Worm (Caenorhabditis elegans) whole organism, dauer: ENCODE data around the gene lury-1.
"Not testable (repeated sequence)": the region's sequence is repeated elsewhere in the genome, so short reads cannot be mapped to it uniquely, and the experiment has no call there.

ENCODE experiments used
- unc-62 ChIP-seq: sonication (generic microtip); optimal IDR thresholded peaks from 2 replicates; lab custom pipeline; 2017; ENCODE audit warnings: missing biosample characterization, missing genetic modification reagents, missing genetic modification characterization

lury-1 gene

DNA sequence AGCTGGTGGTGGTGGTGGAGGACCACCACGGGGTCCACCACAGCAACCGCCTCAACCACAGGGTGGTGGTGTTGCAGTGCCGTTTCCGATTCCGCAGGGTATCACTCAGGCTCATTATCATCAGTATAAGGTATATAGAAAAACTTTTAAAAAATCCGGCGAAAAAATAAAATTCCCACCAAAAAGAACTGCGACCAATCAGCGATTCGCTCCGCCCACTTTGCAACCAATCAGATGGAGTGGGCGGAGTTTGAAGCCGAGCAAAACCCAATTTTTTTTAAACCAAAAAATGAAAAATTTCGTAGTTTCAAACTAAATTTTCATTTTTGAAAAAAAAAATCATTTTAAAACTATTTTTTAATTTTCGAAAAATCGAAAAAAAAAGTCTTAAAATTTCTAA is 25.3 kb upstream of the lury-1 start:
- no peak for TF ChIP-seq unc-62 (GFP tag; lab: Kevin White, UChicago)

DNA sequence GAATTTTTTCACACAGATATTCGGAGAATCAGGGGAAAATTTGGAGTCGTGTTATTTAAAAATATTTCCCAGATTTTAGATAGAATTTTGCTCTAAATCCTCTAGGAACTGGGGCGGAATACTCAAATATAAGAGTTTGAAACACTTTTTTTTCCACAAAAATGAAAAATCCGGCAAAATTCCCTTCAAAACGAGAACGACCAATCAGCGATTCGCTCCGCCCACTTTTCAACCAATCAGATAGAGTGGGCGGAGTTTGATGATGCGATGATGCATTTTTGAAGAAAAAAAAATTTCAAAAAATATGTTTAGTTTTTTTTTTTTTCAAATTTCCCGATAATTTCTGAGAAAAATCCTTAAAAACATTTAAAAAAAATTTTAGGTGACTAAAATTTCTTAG is 21.8 kb upstream of the lury-1 start:
- no peak for TF ChIP-seq unc-62 (GFP tag; lab: Kevin White, UChicago)

DNA sequence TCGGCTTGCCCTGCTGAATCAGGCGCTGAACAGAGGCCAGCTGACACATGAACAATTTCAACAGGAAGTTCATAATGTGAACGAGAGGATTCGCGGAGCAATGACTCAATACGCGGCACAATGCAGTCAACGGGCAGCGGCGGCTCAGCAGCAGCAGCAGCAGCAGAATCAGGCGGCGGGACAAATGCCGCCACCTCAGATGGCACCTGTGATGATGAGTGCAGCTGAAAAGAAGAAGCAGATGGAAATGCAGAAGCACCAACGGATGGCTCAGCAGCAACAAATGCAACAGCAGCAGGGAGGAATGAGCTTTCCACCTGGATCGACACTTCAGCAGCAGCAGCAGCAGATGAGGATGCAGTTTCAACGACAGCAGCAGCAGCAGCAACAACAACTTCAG is 20.9 kb upstream of the lury-1 start:
- TF ChIP-seq unc-62 (GFP tag; lab: Kevin White, UChicago) = no peak

DNA sequence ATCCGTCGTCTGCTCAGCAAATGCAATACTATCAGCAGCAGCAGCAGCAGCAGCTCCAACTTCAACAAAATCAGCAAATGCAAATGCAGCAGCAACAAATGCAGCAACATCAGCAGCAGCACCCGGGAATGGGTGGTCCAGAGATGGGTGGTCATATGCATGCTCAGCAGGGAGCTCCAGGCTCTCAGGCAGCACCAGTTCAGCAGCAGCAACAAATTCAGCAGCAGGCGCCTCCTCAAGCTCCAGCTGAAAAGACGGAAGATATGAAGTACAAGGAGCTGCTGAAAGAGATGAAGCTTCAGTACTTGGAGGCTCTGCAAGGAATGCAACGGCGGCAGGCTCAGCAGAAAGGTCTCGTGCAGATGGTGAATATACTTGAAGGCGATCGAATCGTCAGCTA is 19.2 kb upstream of the lury-1 start:
- no peak for TF ChIP-seq unc-62 (GFP tag; lab: Kevin White, UChicago)

DNA sequence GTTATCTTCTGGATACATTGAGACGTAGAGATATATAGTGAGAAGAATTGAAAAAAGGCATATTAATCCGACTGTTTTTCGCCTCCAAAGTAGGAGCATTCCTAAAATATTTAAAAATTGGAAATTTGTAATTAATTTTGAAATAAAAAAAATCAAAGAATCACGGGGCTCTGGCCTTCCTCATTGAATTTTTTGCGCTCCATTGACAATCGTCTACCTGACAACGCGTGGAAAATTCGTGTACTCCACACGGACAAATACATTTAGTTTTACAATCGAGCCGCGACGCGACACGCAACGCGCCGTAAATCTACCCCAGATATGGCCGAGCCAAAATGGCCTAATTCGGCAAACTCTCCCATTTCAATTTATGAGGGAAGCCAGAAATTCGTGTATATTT is 9.1 kb upstream of the lury-1 start, which contains the start of gene gly-11:
gly-11 (minus strand) TSS at position 101 of the 400 bp plus-strand sequence.
- TF ChIP-seq unc-62 (GFP tag; lab: Kevin White, UChicago) = not testable (repeated sequence)

DNA sequence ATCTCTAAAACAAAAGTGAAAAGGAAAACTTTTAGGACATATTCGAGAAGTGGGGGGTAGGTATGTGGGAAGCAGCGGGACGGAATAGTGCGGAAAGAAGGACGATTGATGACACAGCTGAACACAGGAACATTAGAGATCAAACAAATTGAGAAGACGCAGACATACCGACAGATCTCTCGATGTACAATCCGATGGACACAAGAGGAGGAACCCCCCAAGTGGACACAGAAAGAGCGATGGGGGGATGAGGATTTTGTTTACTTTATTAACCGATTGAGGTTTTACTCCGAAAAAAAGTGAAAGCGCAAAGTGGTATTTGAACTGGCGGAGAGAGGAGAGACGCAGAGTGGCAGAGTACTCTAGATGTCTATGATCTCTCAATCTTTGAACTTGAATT is 8.1 kb upstream of the lury-1 start:
- TF ChIP-seq unc-62 (GFP tag; lab: Kevin White, UChicago) = no peak

DNA sequence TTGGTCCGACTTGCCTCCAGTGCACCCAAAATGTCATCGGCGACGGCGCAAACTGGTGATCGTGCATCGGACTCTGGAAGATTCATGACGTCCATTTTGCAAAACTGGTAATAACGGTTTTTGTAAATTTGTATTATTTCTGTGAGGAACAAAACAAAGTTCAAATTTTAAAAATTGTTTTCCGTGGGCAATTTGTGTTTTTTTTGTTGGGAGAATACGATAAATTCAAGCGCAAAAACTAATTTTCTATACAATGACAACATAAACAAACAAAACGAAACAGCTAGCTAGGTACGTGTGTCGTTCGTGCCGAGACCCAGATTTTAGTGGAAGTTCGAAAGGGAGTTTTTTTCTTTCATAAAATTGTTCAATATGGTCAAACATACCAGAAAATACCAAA is 3.3 kb upstream of the lury-1 start, which contains the start of gene Y75B8A.10:
Y75B8A.10 (minus strand) TSS at position 101 of the 400 bp plus-strand sequence.
- no peak for TF ChIP-seq unc-62 (GFP tag; lab: Kevin White, UChicago)

DNA sequence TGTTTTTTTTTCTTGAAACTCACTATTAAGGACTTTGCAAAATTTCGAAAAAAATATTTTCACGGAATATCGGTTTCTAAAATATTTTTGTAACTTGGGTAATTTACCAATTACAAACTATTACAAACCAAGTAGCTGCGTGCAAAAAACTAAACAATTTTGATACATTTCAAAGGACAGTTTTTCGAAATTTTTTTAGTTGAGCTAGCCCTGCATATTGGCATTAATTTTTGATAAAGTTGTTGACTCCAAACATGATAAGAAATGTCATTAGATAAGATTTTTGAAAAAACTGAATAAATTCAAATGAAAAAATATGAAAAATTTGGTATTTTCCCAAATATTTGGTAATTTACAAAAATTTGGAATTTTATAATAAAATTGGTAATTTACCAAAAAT is 2.0 kb downstream of the lury-1 start:
- no peak for TF ChIP-seq unc-62 (GFP tag; lab: Kevin White, UChicago)

DNA sequence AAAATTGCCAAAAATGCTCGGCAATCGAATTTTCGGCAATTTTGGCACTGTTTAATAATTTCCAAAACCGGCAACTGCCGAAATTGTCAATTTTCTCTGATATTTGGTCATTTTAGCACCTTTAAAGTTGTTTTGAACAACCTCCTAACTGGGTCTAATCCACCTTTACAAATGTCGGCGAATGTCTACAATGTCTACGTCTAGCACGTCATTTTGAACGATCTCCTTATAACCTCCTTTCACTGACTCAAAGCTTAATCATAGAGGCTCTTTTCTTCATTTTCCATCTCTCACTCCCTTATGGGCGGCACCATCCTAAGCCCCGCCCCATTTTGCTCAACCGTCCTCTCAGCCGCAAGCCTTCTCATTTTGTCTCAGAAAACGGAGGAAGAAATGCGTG is 8.0 kb downstream of the lury-1 start, which contains the start of gene Y75B8A.44:
Y75B8A.44 (plus strand) TSS at position 301 of the 400 bp plus-strand sequence.
- TF ChIP-seq unc-62 (GFP tag; lab: Kevin White, UChicago) = no peak

DNA sequence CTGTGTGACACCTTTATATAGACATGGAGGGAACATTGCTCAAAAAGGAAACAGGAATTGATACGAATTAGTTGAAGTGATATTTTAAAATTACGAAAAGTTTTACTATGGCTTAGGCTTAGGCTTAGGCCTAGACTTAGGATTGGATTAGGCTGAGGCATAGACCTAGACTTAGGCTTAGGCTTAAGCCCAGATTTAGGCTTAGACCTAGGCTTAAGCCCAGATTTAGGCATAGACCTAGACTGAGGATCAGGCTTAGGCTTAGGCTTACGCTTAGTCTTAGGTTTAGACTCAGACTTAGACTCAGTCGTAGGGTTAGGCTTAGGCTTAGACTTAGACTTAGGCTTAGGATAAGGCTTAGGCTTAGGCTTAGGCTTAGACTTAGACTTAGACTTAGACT is 9.8 kb downstream of the lury-1 start:
- no peak for TF ChIP-seq unc-62 (GFP tag; lab: Kevin White, UChicago)

DNA sequence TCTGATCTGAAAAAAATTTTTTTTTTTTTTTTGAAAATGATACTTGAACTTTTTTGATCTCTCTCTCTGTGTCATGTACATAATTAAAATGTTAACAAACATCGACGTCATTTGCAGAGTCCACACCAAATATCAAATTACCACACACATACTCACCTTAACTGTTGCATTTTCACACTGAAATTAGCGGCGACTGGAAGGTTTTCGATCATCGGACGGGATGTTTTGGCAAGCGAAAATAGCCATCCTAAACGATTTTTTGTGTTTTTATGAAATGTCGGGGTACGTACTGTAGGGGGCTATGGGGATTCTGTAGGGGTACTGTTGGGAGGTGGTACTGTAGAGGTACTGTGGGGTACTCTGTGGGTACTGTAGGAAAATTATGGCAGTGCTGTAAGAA is 11.9 kb downstream of the lury-1 start:
- no peak for TF ChIP-seq unc-62 (GFP tag; lab: Kevin White, UChicago)

DNA sequence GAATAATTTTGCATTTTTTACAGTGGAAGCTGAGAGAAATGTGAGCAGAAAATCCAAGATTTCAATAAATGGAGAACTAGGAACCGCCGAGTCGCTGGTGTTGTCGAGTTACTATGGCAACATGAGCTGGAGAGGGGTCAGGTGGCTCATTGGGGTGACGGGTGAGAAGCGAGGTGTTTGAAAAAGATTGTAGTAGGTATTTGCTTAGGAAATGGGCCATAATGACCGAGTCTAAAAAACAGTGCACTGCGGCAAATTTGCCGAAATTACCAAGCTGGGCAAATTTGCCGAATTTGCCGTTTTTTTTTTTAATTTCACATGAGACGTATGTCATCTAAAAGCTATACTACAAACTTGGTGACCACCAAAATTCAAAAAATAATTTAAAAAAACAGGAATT is 16.2 kb downstream of the lury-1 start, which contains the start of gene osm-12:
osm-12 (minus strand) TSS at position 101 of the 400 bp plus-strand sequence.
- no peak for TF ChIP-seq unc-62 (GFP tag; lab: Kevin White, UChicago)

DNA sequence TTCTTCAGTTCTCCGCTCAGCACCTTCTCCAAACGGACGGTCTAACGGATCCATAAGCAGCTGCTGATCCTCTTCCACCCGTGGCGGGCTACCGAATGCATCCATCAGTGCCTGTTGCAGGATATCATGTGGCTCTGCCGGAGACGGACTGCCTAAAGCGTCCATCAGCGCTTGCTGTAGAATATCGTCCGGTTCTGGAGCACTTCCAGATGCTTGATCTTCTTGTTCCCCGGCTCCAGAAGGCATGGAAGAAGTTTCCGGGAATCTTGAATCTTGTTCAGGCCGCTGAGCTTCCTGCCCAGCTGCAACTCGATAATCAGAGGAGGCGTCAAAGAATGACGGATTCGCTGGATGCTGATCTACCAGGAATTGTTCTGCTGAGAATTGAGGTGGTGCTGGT is 19.1 kb downstream of the lury-1 start:
- TF ChIP-seq unc-62 (GFP tag; lab: Kevin White, UChicago) = no peak

DNA sequence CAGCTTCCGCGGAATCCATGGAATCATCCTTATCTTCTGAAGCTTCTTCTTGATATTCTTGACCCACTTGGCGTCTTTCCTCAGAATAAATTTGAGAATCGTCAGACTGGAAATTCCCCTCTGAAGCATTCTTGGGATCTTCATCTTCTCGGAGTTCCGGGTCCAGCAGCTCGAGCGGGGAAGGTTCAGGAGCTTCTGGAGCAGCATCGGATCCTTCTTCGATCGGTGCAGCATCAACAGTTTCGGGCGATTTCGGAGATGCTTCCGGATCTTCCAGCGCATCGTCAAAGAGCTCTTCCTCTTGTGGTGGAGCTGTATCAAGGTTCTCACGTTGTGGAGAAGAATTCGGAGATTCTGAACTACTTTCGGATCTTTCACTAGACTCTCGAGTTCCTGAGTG is 21.4 kb downstream of the lury-1 start:
- TF ChIP-seq unc-62 (GFP tag; lab: Kevin White, UChicago) = no peak

DNA sequence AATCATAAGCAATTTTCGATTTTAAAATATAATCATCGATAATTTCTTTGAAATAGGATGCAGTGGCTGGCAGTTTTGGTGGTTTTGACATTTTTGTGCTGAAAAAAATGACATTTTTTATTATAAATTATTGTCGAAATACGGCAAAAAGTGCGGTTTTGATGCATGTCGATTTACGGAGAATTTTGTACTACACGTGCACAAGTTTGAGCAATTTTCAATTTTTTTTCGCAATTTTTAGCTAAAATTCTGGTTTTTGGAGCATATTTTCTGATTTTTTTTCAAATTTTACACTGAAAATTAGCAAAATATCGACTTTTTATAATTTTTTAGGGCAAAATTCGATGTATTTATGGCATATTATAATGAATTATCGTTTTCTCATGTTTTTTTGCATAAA is 29.4 kb downstream of the lury-1 start, which contains the start of gene Y75B8A.13:
Y75B8A.13 (minus strand) TSS at position 101 of the 400 bp plus-strand sequence.
- no peak for TF ChIP-seq unc-62 (GFP tag; lab: Kevin White, UChicago)

DNA sequence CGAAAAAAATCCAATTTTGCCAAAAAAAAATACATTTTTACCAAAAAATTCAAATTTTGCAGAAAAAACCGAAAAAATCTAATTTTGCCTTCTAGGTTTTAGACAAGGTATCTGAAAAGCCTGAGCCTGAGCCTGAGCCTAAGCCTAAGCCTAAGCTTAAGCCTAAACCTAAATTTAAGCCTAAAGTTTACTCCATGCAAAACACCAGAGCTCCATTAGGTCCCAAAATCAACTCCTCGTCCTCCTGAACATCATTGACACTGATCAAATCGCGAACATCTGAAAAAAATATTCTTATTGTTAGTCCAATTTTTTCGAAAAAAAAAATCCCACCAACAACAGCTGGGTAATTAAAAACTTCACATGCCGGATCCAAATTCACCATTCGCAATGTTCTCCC is 31.9 kb downstream of the lury-1 start:
- no peak for TF ChIP-seq unc-62 (GFP tag; lab: Kevin White, UChicago)

DNA sequence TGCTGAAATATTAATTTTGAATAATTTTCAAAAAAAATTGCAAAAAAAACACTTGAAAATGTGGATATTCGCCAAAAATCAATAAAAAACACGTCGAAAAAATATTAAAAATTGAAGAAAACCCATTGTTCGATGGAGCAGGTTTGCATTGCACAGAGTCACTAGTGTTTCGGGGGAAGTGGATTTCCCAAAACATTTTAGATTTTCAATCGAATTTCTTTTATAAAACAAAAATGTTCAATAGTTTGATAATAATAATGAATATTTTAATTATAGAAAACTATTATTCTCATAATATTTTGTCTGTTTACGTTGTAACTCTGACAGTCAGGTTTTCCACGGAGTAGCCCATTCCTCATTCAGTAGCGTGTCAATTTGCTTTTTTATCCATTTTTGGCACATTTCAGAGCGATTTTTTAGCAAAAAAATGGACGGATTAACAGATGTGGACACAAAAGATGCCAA is 32.5 kb downstream of the lury-1 start, which contains the start of the genes gex-4 and gphr-1:
gex-4 (minus strand) TSS at position 2 of the 465 bp plus-strand sequence.
gphr-1 (plus strand) TSS at position 415 of the 465 bp plus-strand sequence.
- no peak for TF ChIP-seq unc-62 (GFP tag; lab: Kevin White, UChicago)
